Worm (Caenorhabditis elegans): ENCODE measurements around the gene Y39D8A.1.

- TF ChIP-seq ztf-11 (tag; optimal IDR thresholded peaks at IDR 0.05): no peak
- TF ChIP-seq sptf-1 (tag; optimal IDR thresholded peaks at IDR 0.05): no peak
- TF ChIP-seq mep-1 (tag; optimal IDR thresholded peaks at IDR 0.05): no peak
- no peak for TF ChIP-seq elt-1 (tag; optimal IDR thresholded peaks at IDR 0.05; ENCODE audit: borderline replicate concordance, insufficient read depth)
- TF ChIP-seq ham-2 (GFP tag; optimal IDR thresholded peaks at IDR 0.05): no peak
- no peak for TF ChIP-seq ces-1 (GFP tag; optimal IDR thresholded peaks at IDR 0.05)
Observed at ce11 chrV:433898-434297, 15.4 kb downstream of the Y39D8A.1 start, which contains the start of gene B0554.2.
